Worm (Caenorhabditis elegans) whole organism, L2 larva: ENCODE measurements around the gene fndc-1.
A peak's percentile ranks its signal among the peaks of the same experiment; 100 is the strongest.

Source experiments
- blmp-1 ChIP-seq: sonication (generic microtip); optimal IDR thresholded peaks from 2 replicates; lab custom pipeline; 2017; ENCODE audit warnings: missing genetic modification characterization, mild to moderate bottlenecking, missing compliant biosample characterization, antibody characterized with exemption, moderate library complexity; ENCODE audit not compliant: insufficient read depth
- ceh-16 ChIP-seq: fragments of 150-350 bp; optimal IDR thresholded peaks from 2 replicates; lab custom pipeline; 2014; ENCODE audit warnings: missing biosample characterization, missing genetic modification characterization
- crh-2 ChIP-seq: sonication (generic microtip); optimal IDR thresholded peaks from 2 replicates; lab custom pipeline; 2017; ENCODE audit warnings: missing biosample characterization, missing genetic modification characterization
- dmd-4 ChIP-seq: sonication (generic microtip); optimal IDR thresholded peaks from 2 replicates; lab custom pipeline; 2017; ENCODE audit warnings: missing biosample characterization, missing genetic modification characterization
- egl-27 ChIP-seq: sonication (generic microtip); optimal IDR thresholded peaks from 3 replicates; lab custom pipeline; 2017; ENCODE audit warnings: missing biosample characterization, missing genetic modification reagents, missing genetic modification characterization
- elt-1 ChIP-seq: fragments of 150-350 bp; optimal IDR thresholded peaks from 2 replicates; lab custom pipeline; 2014; ENCODE audit warnings: missing biosample characterization, missing genetic modification characterization
- mdl-1 ChIP-seq, 2 experiments: fragments of 150-350 bp in 1 of 2; sonication (generic microtip) in 1 of 2; optimal IDR thresholded peaks; 2 replicates each; lab custom pipeline; 2017; ENCODE audit warnings: missing biosample characterization in 2 of 2, missing genetic modification characterization in 2 of 2
- nhr-12 ChIP-seq: fragments of 150-350 bp; optimal IDR thresholded peaks from 2 replicates; lab custom pipeline; 2014; ENCODE audit warnings: missing biosample characterization, missing genetic modification characterization
- nhr-6 ChIP-seq: fragments of 150-350 bp; optimal IDR thresholded peaks from 2 replicates; lab custom pipeline; 2014; ENCODE audit warnings: missing biosample characterization, missing genetic modification characterization
- snpc-4 ChIP-seq: fragments of 150-350 bp; optimal IDR thresholded peaks from 2 replicates; lab custom pipeline; 2014; ENCODE audit warnings: missing biosample characterization, missing genetic modification characterization
- unc-62 ChIP-seq: fragments of 150-350 bp; optimal IDR thresholded peaks from 2 replicates; lab custom pipeline; 2014; ENCODE audit warnings: missing biosample characterization, missing genetic modification reagents, missing genetic modification characterization
- zag-1 ChIP-seq: fragments of 150-350 bp; optimal IDR thresholded peaks from 2 replicates; lab custom pipeline; 2014; ENCODE audit warnings: missing biosample characterization, missing genetic modification characterization
- ztf-11 ChIP-seq: sonication (generic microtip); optimal IDR thresholded peaks from 2 replicates; lab custom pipeline; 2017; ENCODE audit warnings: missing biosample characterization, missing genetic modification characterization

ce11 chrII:11238869-11239647 lies 1.9 kb upstream of the fndc-1 start, which contains the start of the genes rpn-9 and T06D8.9:
- TF ChIP-seq nhr-12 (no peak), crh-2 (tag; lab: Kevin White, UChicago) (peak; percentile 89), dmd-4 (tag; lab: Kevin White, UChicago) (no peak), egl-27 (tag; lab: Kevin White, UChicago) (no peak), nhr-6 (tag; lab: Kevin White, UChicago) (no peak), snpc-4 (tag; lab: Kevin White, UChicago) (peak; percentile 86), unc-62 (GFP tag; lab: Kevin White, UChicago) (no peak), elt-1 (tag; lab: Kevin White, UChicago) (no peak), zag-1 (tag; lab: Kevin White, UChicago) (no peak), blmp-1 (tag; lab: Kevin White, UChicago) (peak; percentile 53), ceh-16 (tag; lab: Kevin White, UChicago) (no peak), ztf-11 (tag; lab: Kevin White, UChicago) (no peak), mdl-1 (tag; optimal IDR thresholded peaks at IDR 0.05; lab: Kevin White, UChicago) (peak in 1 of 2 experiments; percentile 38)
